Fruit fly (Drosophila melanogaster): ENCODE measurements around the gene Sik2.

DNA sequence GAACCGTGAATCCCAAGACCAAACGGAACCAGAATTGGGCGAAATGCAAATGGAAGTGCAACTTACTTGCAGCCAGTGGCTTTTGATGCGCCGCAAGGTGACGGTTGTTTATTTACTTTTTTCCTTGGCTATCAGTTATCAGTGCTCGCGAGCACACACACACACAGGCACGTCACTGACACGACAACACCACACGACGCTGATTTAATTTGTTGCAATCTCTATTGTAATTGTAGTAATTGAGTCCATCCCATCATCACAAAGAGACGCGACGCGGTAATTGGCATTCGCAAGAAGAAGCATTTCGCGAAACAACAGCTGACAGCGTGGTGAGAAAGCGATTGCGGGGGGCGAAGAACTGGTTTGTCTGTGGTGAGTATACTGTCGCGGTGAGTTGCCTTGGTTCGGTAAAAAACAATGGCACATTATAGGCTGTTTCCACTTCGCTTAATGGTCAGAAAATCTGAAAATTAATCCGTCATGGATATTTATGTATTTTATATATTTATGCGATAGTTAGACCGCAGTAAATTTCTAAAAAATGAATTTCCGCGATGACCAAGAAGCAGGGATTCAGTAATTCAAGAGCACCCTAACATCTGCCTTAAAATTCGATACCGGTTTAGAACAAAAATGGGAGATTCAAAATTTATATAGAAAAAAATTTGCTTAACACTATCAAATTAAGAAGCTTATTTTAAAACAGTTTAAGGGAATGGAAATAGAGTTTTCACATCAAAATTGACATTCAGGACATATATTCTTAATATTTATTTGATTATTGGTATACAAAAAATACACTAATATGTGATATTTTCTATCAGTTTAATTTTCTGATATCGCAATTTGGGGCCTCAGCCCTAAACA is 19.5 kb downstream of the Sik2 start, which contains the start of the genes Actn and usp:
- TF ChIP-seq kay (GFP tag; ENCODE audit: borderline replicate concordance) (no peak), Clk (GFP tag; optimal IDR thresholded peaks at IDR 0.05) (no peak), CG7045 (GFP tag; optimal IDR thresholded peaks at IDR 0.05) (no peak)

Measured in whole organism, adult.